Worm (Caenorhabditis elegans) whole organism, L1 larva: ENCODE data around the gene R09B5.11.

Experiments used
- C34B4.2 ChIP-seq: sonication (generic microtip); optimal IDR thresholded peaks from 2 replicates; lab custom pipeline; 2017; ENCODE audit warnings: mild to moderate bottlenecking, missing genetic modification characterization, missing compliant biosample characterization
- Y116A8C.19 ChIP-seq: sonication (generic microtip); optimal IDR thresholded peaks from 2 replicates; lab custom pipeline; 2016; ENCODE audit warnings: missing compliant biosample characterization, missing genetic modification characterization, borderline replicate concordance
- ama-1 ChIP-seq: fragments of 150-350 bp; optimal IDR thresholded peaks from 2 replicates; lab custom pipeline; 2014
- blmp-1 ChIP-seq: fragments of 150-350 bp; optimal IDR thresholded peaks from 2 replicates; lab custom pipeline; 2014; ENCODE audit warnings: missing biosample characterization, missing genetic modification characterization
- ceh-8 ChIP-seq: fragments of 200-800 bp; sonication (Bioruptor generic); optimal IDR thresholded peaks from 2 replicates; lab custom pipeline; 2018; ENCODE audit warnings: mild to moderate bottlenecking, missing genetic modification characterization, moderate library complexity, missing compliant biosample characterization
- ceh-90 ChIP-seq: sonication (generic microtip); optimal IDR thresholded peaks from 2 replicates; lab custom pipeline; 2016; ENCODE audit warnings: missing genetic modification characterization, missing compliant biosample characterization
- ces-1 ChIP-seq: fragments of 150-350 bp; optimal IDR thresholded peaks from 2 replicates; lab custom pipeline; 2014; ENCODE audit warnings: missing biosample characterization, missing genetic modification reagents, missing genetic modification characterization
- dpl-1 ChIP-seq, 3 experiments: fragments of 150-350 bp in 2 of 3; sonication (generic microtip) in 1 of 3; optimal IDR thresholded peaks; 2 replicates each; lab custom pipeline; 2014 to 2017; ENCODE audit warnings: missing biosample characterization in 3 of 3, missing genetic modification characterization in 3 of 3, missing genetic modification reagents in 3 of 3
- dsc-1 ChIP-seq: sonication (generic microtip); optimal IDR thresholded peaks from 2 replicates; lab custom pipeline; 2016; ENCODE audit warnings: mild to moderate bottlenecking, missing genetic modification characterization, missing compliant biosample characterization
- efl-1 ChIP-seq, 4 experiments: fragments of 150-350 bp; optimal IDR thresholded peaks in 3 of 4; peaks in 1 of 4; 1 replicate in 1 of 4; 2 replicates in 3 of 4; lab custom pipeline; 2014; ENCODE audit warnings: missing biosample characterization in 2 of 4, missing genetic modification characterization in 2 of 4, missing genetic modification reagents in 2 of 4
- efl-3 ChIP-seq: fragments of 200-800 bp; sonication (Bioruptor generic); optimal IDR thresholded peaks from 2 replicates; lab custom pipeline; 2018; ENCODE audit warnings: mild to moderate bottlenecking, missing genetic modification characterization, missing compliant biosample characterization
- egl-13 ChIP-seq: sonication (generic microtip); optimal IDR thresholded peaks from 2 replicates; lab custom pipeline; 2016; ENCODE audit warnings: missing genotype, missing genetic modification reagents, missing genetic modification characterization, missing compliant biosample characterization
- elt-2 ChIP-seq: sonication (generic microtip); optimal IDR thresholded peaks from 2 replicates; lab custom pipeline; 2016; ENCODE audit warnings: missing genetic modification characterization, mild to moderate bottlenecking, inconsistent platforms, missing compliant biosample characterization, missing genetic modification reagents
- elt-3 ChIP-seq, 6 experiments: fragments of 150-350 bp in 1 of 6; sonication (generic microtip); optimal IDR thresholded peaks; 2 replicates each; lab custom pipeline; 2017 to 2018; ENCODE audit warnings: missing biosample characterization in 6 of 6, missing genetic modification characterization in 6 of 6, inconsistent platforms in 1 of 6
- fkh-4 ChIP-seq: sonication (generic microtip); optimal IDR thresholded peaks from 2 replicates; lab custom pipeline; 2016; ENCODE audit warnings: missing compliant biosample characterization, missing genetic modification characterization, borderline replicate concordance
- fos-1 ChIP-seq: fragments of 150-350 bp; optimal IDR thresholded peaks from 2 replicates; lab custom pipeline; 2014; ENCODE audit warnings: missing biosample characterization, missing genetic modification characterization
- hlh-4 ChIP-seq: sonication (generic microtip); optimal IDR thresholded peaks from 2 replicates; lab custom pipeline; 2016; ENCODE audit warnings: mild to moderate bottlenecking, missing genetic modification characterization, missing compliant biosample characterization
- hpl-2 ChIP-seq: fragments of 150-350 bp; optimal IDR thresholded peaks from 2 replicates; lab custom pipeline; 2014; ENCODE audit warnings: missing biosample characterization, missing genetic modification reagents, missing genetic modification characterization
- isw-1 ChIP-seq: fragments of 200-800 bp; sonication (Bioruptor generic); IDR thresholded peaks from 2 replicates; pipeline ENCODE4 v1.3.6; 2022; ENCODE audit warnings: missing genetic modification characterization, missing compliant biosample characterization
- jun-1 ChIP-seq: fragments of 150-350 bp; optimal IDR thresholded peaks from 2 replicates; lab custom pipeline; 2014; ENCODE audit warnings: missing biosample characterization, missing genetic modification reagents, missing genetic modification characterization
- lin-14 ChIP-seq: fragments of 200-800 bp; sonication (Bioruptor generic); optimal IDR thresholded peaks from 2 replicates; lab custom pipeline; 2018; ENCODE audit warnings: mild to moderate bottlenecking, missing genetic modification characterization, moderate library complexity, missing compliant biosample characterization
- lin-35 ChIP-seq, 2 experiments: fragments of 150-350 bp; optimal IDR thresholded peaks; 2 replicates each; lab custom pipeline; 2014; ENCODE audit warnings: missing biosample characterization in 2 of 2, missing genetic modification characterization in 2 of 2, missing genetic modification reagents in 2 of 2
- lin-39 ChIP-seq: fragments of 150-350 bp; optimal IDR thresholded peaks from 2 replicates; lab custom pipeline; 2014; ENCODE audit warnings: missing biosample characterization, missing genetic modification reagents, missing genetic modification characterization
- lir-3 ChIP-seq: sonication (generic microtip); optimal IDR thresholded peaks from 2 replicates; lab custom pipeline; 2016; ENCODE audit warnings: mild to moderate bottlenecking, missing genetic modification characterization, moderate library complexity, missing compliant biosample characterization; ENCODE audit not compliant: poor library complexity
- mdl-1 ChIP-seq, 2 experiments: fragments of 150-350 bp; optimal IDR thresholded peaks; 2 replicates each; lab custom pipeline; 2014 to 2017; ENCODE audit warnings: missing biosample characterization in 2 of 2, missing genetic modification characterization in 2 of 2, inconsistent platforms in 1 of 2
- nhr-11 ChIP-seq: fragments of 150-350 bp; optimal IDR thresholded peaks from 2 replicates; lab custom pipeline; 2014; ENCODE audit warnings: missing biosample characterization, missing genetic modification characterization
- nhr-12 ChIP-seq: sonication (generic microtip); optimal IDR thresholded peaks from 2 replicates; lab custom pipeline; 2017; ENCODE audit warnings: missing biosample characterization, missing genetic modification characterization
- nhr-19 ChIP-seq: fragments of 200-800 bp; sonication (Bioruptor generic); conservative IDR thresholded peaks from 2 replicates; pipeline ENCODE4 v1.3.6; 2022; ENCODE audit warnings: missing genetic modification characterization, missing compliant biosample characterization
- nhr-28 ChIP-seq: fragments of 150-350 bp; optimal IDR thresholded peaks from 2 replicates; lab custom pipeline; 2014; ENCODE audit warnings: missing biosample characterization, missing genetic modification characterization
- nhr-71 ChIP-seq: sonication (generic microtip); optimal IDR thresholded peaks from 2 replicates; lab custom pipeline; 2016; ENCODE audit warnings: mild to moderate bottlenecking, missing genetic modification characterization, moderate library complexity, missing compliant biosample characterization
- nhr-76 ChIP-seq: sonication (generic microtip); optimal IDR thresholded peaks from 2 replicates; lab custom pipeline; 2017; ENCODE audit warnings: missing biosample characterization, missing genetic modification characterization
- pag-3 ChIP-seq: sonication (generic microtip); optimal IDR thresholded peaks from 2 replicates; lab custom pipeline; 2017; ENCODE audit warnings: missing genetic modification characterization, mild to moderate bottlenecking, missing compliant biosample characterization, antibody characterized with exemption, borderline replicate concordance; ENCODE audit not compliant: insufficient read depth
- pax-3 ChIP-seq: fragments of 200-800 bp; sonication (Bioruptor generic); optimal IDR thresholded peaks from 2 replicates; lab custom pipeline; 2018; ENCODE audit warnings: mild to moderate bottlenecking, missing genetic modification characterization, moderate library complexity, missing compliant biosample characterization
- rnt-1 ChIP-seq: sonication (generic microtip); optimal IDR thresholded peaks from 2 replicates; lab custom pipeline; 2016; ENCODE audit warnings: mild to moderate bottlenecking, missing genetic modification characterization, moderate library complexity, missing compliant biosample characterization
- skn-1 ChIP-seq: fragments of 150-350 bp; optimal IDR thresholded peaks from 2 replicates; lab custom pipeline; 2014; ENCODE audit warnings: missing biosample characterization, missing genetic modification characterization
- snpc-4 ChIP-seq: fragments of 150-350 bp; optimal IDR thresholded peaks from 2 replicates; lab custom pipeline; 2014; ENCODE audit warnings: missing biosample characterization, missing genetic modification characterization
- swsn-7 ChIP-seq: sonication (generic microtip); optimal IDR thresholded peaks from 2 replicates; lab custom pipeline; 2016; ENCODE audit warnings: missing genetic modification characterization, missing compliant biosample characterization
- tlp-1 ChIP-seq: fragments of 150-350 bp; optimal IDR thresholded peaks from 2 replicates; lab custom pipeline; 2014; ENCODE audit warnings: missing biosample characterization, missing genetic modification characterization
- unc-130 ChIP-seq: fragments of 150-350 bp; optimal IDR thresholded peaks from 2 replicates; lab custom pipeline; 2017; ENCODE audit warnings: missing biosample characterization, missing genetic modification characterization, inconsistent platforms
- unc-86 ChIP-seq: sonication (generic microtip); optimal IDR thresholded peaks from 2 replicates; lab custom pipeline; 2016; ENCODE audit warnings: missing genetic modification characterization, missing compliant biosample characterization
- vab-15 ChIP-seq: sonication (generic microtip); optimal IDR thresholded peaks from 2 replicates; lab custom pipeline; 2017; ENCODE audit warnings: missing genotype, mild to moderate bottlenecking, missing genetic modification characterization, missing compliant biosample characterization
- zip-4 ChIP-seq: fragments of 200-800 bp; sonication (Bioruptor generic); optimal IDR thresholded peaks from 2 replicates; lab custom pipeline; 2018; ENCODE audit warnings: mild to moderate bottlenecking, missing genetic modification characterization, moderate library complexity, missing compliant biosample characterization
- ztf-11 ChIP-seq, 2 experiments: sonication (generic microtip); optimal IDR thresholded peaks; 2 replicates each; lab custom pipeline; 2016 to 2017; ENCODE audit warnings: missing genetic modification characterization in 2 of 2, missing biosample characterization in 1 of 2, missing compliant biosample characterization in 1 of 2
- ztf-4 ChIP-seq: fragments of 150-350 bp; optimal IDR thresholded peaks from 2 replicates; lab custom pipeline; 2014; ENCODE audit warnings: missing biosample characterization, missing genetic modification characterization

R09B5.11 gene

ce11 chrV:1460069-1460468, 21.1 kb downstream of the R09B5.11 start, which contains the start of gene hacd-1:
Gene hacd-1 (plus strand): TSS chrV:1460369.
- TF ChIP-seq ama-1 (lab: Kevin White, UChicago), result no peak
- no peak for TF ChIP-seq lin-14 (GFP tag; lab: Kevin White, UChicago)
- TF ChIP-seq nhr-28, result no peak
- TF ChIP-seq hlh-4, result no peak
- TF ChIP-seq ztf-11 (tag; optimal IDR thresholded peaks at IDR 0.05; lab: Kevin White, UChicago), result no peak
- no peak for TF ChIP-seq Y116A8C.19 (tag; lab: Kevin White, UChicago)
- TF ChIP-seq pag-3, result no peak
- no peak for TF ChIP-seq C34B4.2 (tag; lab: Kevin White, UChicago)
- TF ChIP-seq efl-3, result no peak
- TF ChIP-seq unc-130 (tag; lab: Kevin White, UChicago), result no peak
- TF ChIP-seq, all 84 proteins: peak for 0

ce11 chrV:1464543-1465040, 25.6 kb downstream of the R09B5.11 start, which contains the start of the genes fpn-1.2 and pqn-54:
Gene fpn-1.2 (minus strand): TSS chrV:1464699.
Gene pqn-54 (plus strand): TSS chrV:1464990.
- TF ChIP-seq zip-4 (no peak), lin-14 (GFP tag; lab: Kevin White, UChicago) (no peak), elt-2 (peak; percentile 10)

ce11 chrV:1465932-1466331, 26.9 kb downstream of the R09B5.11 start:
- TF ChIP-seq efl-1 (optimal IDR thresholded peaks at IDR 0.05; lab: Kevin White, UChicago), result no peak
- TF ChIP-seq efl-1 (GFP tag; optimal IDR thresholded peaks at IDR 0.05 in 1 of 2; lab: Kevin White, UChicago), result peak in 1 of 2 experiments; percentile 40
- TF ChIP-seq egl-13 (tag; lab: Kevin White, UChicago), result no peak
- TF ChIP-seq, all 84 proteins: peak for 1

- TF ChIP-seq swsn-7 (tag; lab: Kevin White, UChicago) (no peak), lir-3 (no peak), skn-1 (tag; lab: Kevin White, UChicago) (no peak), dsc-1 (no peak), lin-39 (tag; lab: Kevin White, UChicago) (no peak), fos-1 (tag; lab: Kevin White, UChicago) (no peak), snpc-4 (tag; lab: Kevin White, UChicago) (no peak), nhr-71 (peak; percentile 43), C34B4.2 (tag; lab: Kevin White, UChicago) (no peak), ama-1 (lab: Kevin White, UChicago) (no peak), Y116A8C.19 (tag; lab: Kevin White, UChicago) (no peak), nhr-76 (no peak), dpl-1 (GFP tag; optimal IDR thresholded peaks at IDR 0.05; lab: Kevin White, UChicago) (peak in 1 of 3 experiments; percentile 30), ces-1 (no peak), tlp-1 (tag; lab: Kevin White, UChicago) (no peak), fkh-4 (tag; lab: Kevin White, UChicago) (no peak), jun-1 (tag; lab: Kevin White, UChicago) (no peak), nhr-19 (no peak), ztf-4 (tag; lab: Kevin White, UChicago) (no peak), elt-2 (no peak), pag-3 (no peak), unc-86 (no peak), blmp-1 (tag; lab: Kevin White, UChicago) (no peak), nhr-12 (tag; lab: Kevin White, UChicago) (no peak), ceh-8 (no peak), isw-1 (GFP tag; lab: Robert Waterston, UW) (no peak), nhr-28 (no peak), pax-3 (tag; lab: Kevin White, UChicago) (no peak), mdl-1 (tag; optimal IDR thresholded peaks at IDR 0.05; lab: Kevin White, UChicago) (peak in 1 of 2 experiments; percentile 11), elt-3 (tag; optimal IDR thresholded peaks at IDR 0.05; lab: Kevin White, UChicago) (no peak), nhr-11 (tag; lab: Kevin White, UChicago) (no peak), rnt-1 (tag; lab: Kevin White, UChicago) (no peak), ceh-90 (tag; lab: Kevin White, UChicago) (no peak), efl-1 (optimal IDR thresholded peaks at IDR 0.05; lab: Kevin White, UChicago) (peak; percentile 8 to 17), efl-1 (GFP tag; optimal IDR thresholded peaks at IDR 0.05 in 1 of 2; lab: Kevin White, UChicago) (peak in 1 of 2 experiments; percentile 71), hpl-2 (GFP tag; lab: Kevin White, UChicago) (no peak), lin-35 (GFP tag; optimal IDR thresholded peaks at IDR 0.05; lab: Kevin White, UChicago) (peak; percentile 11 to 62), vab-15 (tag; lab: Kevin White, UChicago) (no peak)
Measured at ce11 chrV:1466949-1467348, 27.9 kb downstream of the R09B5.11 start.
